Worm (Caenorhabditis elegans): ENCODE data around the gene C36A4.4.

DNA sequence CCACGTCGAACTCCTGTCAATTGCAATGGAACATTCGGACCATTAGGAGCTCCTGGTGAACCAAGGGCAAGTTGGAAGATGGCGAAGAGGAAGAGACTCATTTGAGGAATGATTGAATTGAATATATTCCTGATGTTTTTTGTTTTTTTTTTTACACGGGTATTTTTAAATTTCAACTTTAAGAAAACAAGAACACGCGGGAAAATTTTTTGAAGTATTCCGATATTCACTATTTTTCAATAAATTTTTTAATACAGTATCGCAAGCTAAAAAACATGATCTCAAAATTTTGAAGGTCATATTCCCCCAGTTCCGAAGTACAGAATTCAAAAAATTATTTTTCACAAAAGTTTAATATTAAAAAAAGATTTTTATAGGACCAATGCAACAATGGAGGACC lies 14.3 kb downstream of the C36A4.4 start, which contains the start of gene cnnm-5:
- TF ChIP-seq tbx-37 (GFP tag; conservative IDR thresholded peaks at IDR 0.05) (no peak), hmg-4 (GFP tag; optimal IDR thresholded peaks at IDR 0.05) (no peak), B0310.2 (tag; optimal IDR thresholded peaks at IDR 0.05) (no peak), hnd-1 (tag; optimal IDR thresholded peaks at IDR 0.05) (no peak), ama-1 (optimal IDR thresholded peaks at IDR 0.05) (no peak), flt-1 (GFP tag; IDR thresholded peaks at IDR 0.05) (no peak), ets-7 (tag; optimal IDR thresholded peaks at IDR 0.05) (no peak), ceh-13 (GFP tag; optimal IDR thresholded peaks at IDR 0.05) (no peak), tbx-11 (GFP tag; IDR thresholded peaks at IDR 0.05) (no peak), F13C5.2 (tag; optimal IDR thresholded peaks at IDR 0.05) (no peak)

Measured in whole organism, early embryonic.